Fruit fly (Drosophila melanogaster) whole organism, wandering third instar larva: ENCODE results near the gene CG2924.
A peak's percentile ranks its signal among the peaks of the same experiment; 100 is the strongest.

Source experiments
- Abd-B ChIP-seq: fragments of >200 bp; optimal IDR thresholded peaks from 2 replicates; lab custom pipeline; 2017; ENCODE audit warnings: missing biosample characterization, missing genetic modification characterization
- CG32264 ChIP-seq: fragments of 200-800 bp; sonication (Bioruptor generic); optimal IDR thresholded peaks from 2 replicates; lab custom pipeline; 2016; ENCODE audit warnings: missing biosample characterization, missing genetic modification characterization
- CG9705 ChIP-seq: fragments of 200-800 bp; sonication (Bioruptor generic); optimal IDR thresholded peaks from 2 replicates; lab custom pipeline; 2018; ENCODE audit warnings: missing biosample characterization, mild to moderate bottlenecking, missing genetic modification characterization
- CrebA ChIP-seq: fragments of 200-800 bp; sonication (Bioruptor generic); optimal IDR thresholded peaks from 2 replicates; lab custom pipeline; 2016; ENCODE audit warnings: missing biosample characterization, mild to moderate bottlenecking, missing genetic modification characterization, borderline replicate concordance
- Dif ChIP-seq: fragments of 200-275, 200-300 bp; sonication (Bioruptor generic); optimal IDR thresholded peaks from 2 replicates; lab custom pipeline; 2018; ENCODE audit warnings: missing biosample characterization, missing genetic modification characterization; ENCODE audit not compliant: partially characterized antibody
- GATAd ChIP-seq: sonication (Bioruptor generic); optimal IDR thresholded peaks from 2 replicates; lab custom pipeline; 2016; ENCODE audit warnings: missing biosample characterization, missing genetic modification characterization
- HLH106 ChIP-seq: fragments of 200-800 bp; optimal IDR thresholded peaks from 3 replicates; lab custom pipeline; 2019; ENCODE audit warnings: missing biosample characterization, mild to moderate bottlenecking, missing genetic modification characterization, moderate library complexity
- Hnf4 ChIP-seq: fragments of 200-800 bp; sonication (Bioruptor generic); optimal IDR thresholded peaks from 2 replicates; lab custom pipeline; 2016; ENCODE audit warnings: missing biosample characterization, mild to moderate bottlenecking, missing genetic modification characterization
- Hr78 ChIP-seq: fragments of >200 bp; optimal IDR thresholded peaks from 2 replicates; lab custom pipeline; 2017; ENCODE audit warnings: missing biosample characterization, missing genetic modification characterization
- Hr83 ChIP-seq: fragments of 200-300 bp; sonication (Bioruptor generic); optimal IDR thresholded peaks from 2 replicates; lab custom pipeline; 2016; ENCODE audit warnings: missing biosample characterization, mild to moderate bottlenecking, missing genetic modification characterization, moderate library complexity; ENCODE audit not compliant: poor library complexity, severe bottlenecking
- Jra ChIP-seq: sonication (Bioruptor generic); optimal IDR thresholded peaks from 2 replicates; lab custom pipeline; 2016; ENCODE audit warnings: missing biosample characterization, missing genetic modification characterization
- Mio ChIP-seq: sonication (Bioruptor generic); optimal IDR thresholded peaks from 2 replicates; lab custom pipeline; 2016; ENCODE audit warnings: missing biosample characterization, missing genetic modification characterization
- Myc ChIP-seq: fragments of >200 bp; optimal IDR thresholded peaks from 2 replicates; lab custom pipeline; 2017
- Rel ChIP-seq, 2 experiments: fragments of 200-800 bp; sonication (Bioruptor generic) in 1 of 2; optimal IDR thresholded peaks; 2 replicates in 1 of 2; 3 replicates in 1 of 2; lab custom pipeline; 2016 to 2019; ENCODE audit warnings: mild to moderate bottlenecking in 2 of 2, missing biosample characterization in 2 of 2, missing genetic modification characterization in 2 of 2, moderate library complexity in 1 of 2
- Sp1 ChIP-seq: fragments of 200-800 bp; sonication (Bioruptor generic); optimal IDR thresholded peaks from 3 replicates; lab custom pipeline; 2019; ENCODE audit warnings: missing biosample characterization, mild to moderate bottlenecking, missing genetic modification characterization, moderate library complexity
- Vsx2 ChIP-seq: fragments of 200-300, 225-300 bp; sonication (Bioruptor generic); optimal IDR thresholded peaks from 2 replicates; lab custom pipeline; 2018; ENCODE audit warnings: missing biosample characterization, missing genetic modification characterization; ENCODE audit not compliant: partially characterized antibody
- br ChIP-seq: fragments of 200-800 bp; sonication (Bioruptor generic); optimal IDR thresholded peaks from 2 replicates; lab custom pipeline; 2016; ENCODE audit warnings: missing biosample characterization, missing genetic modification characterization
- brk ChIP-seq: fragments of 200-800 bp; sonication (Bioruptor generic); optimal IDR thresholded peaks from 2 replicates; lab custom pipeline; 2016; ENCODE audit warnings: missing biosample characterization, mild to moderate bottlenecking, missing genetic modification characterization
- dmrt93B ChIP-seq: fragments of 200-800 bp; sonication (Bioruptor generic); optimal IDR thresholded peaks from 2 replicates; lab custom pipeline; 2018; ENCODE audit warnings: missing biosample characterization, mild to moderate bottlenecking, missing genetic modification characterization
- dsf ChIP-seq: sonication (Bioruptor generic); optimal IDR thresholded peaks from 2 replicates; lab custom pipeline; 2016; ENCODE audit warnings: missing biosample characterization, missing genetic modification characterization, borderline replicate concordance
- ey ChIP-seq: fragments of 200-800 bp; sonication (Bioruptor generic); optimal IDR thresholded peaks from 2 replicates; lab custom pipeline; 2016; ENCODE audit warnings: missing biosample characterization, missing genetic modification characterization
- foxo ChIP-seq, 2 experiments: fragments of 200-800 bp; sonication (Bioruptor generic); optimal IDR thresholded peaks; 2 replicates in 1 of 2; 3 replicates in 1 of 2; lab custom pipeline; 2016 to 2017; ENCODE audit warnings: missing biosample characterization in 2 of 2, missing genetic modification characterization in 2 of 2
- fru ChIP-seq: fragments of 200-800 bp; sonication (Bioruptor generic); optimal IDR thresholded peaks from 3 replicates; lab custom pipeline; 2016; ENCODE audit warnings: missing biosample characterization, mild to moderate bottlenecking, missing genetic modification characterization
- h ChIP-seq: fragments of 200-800 bp; sonication (Bioruptor generic); optimal IDR thresholded peaks from 3 replicates; lab custom pipeline; 2016; ENCODE audit warnings: missing biosample characterization, mild to moderate bottlenecking, missing genetic modification characterization
- jim ChIP-seq: fragments of 175-275, 200-325 bp; sonication (Bioruptor generic); optimal IDR thresholded peaks from 2 replicates; lab custom pipeline; 2016; ENCODE audit warnings: missing biosample characterization, mild to moderate bottlenecking, missing genetic modification characterization
- lola ChIP-seq: fragments of >200 bp; optimal IDR thresholded peaks from 2 replicates; lab custom pipeline; 2017; ENCODE audit warnings: missing biosample characterization, missing genetic modification characterization
- pan ChIP-seq: fragments of >200 bp; optimal IDR thresholded peaks from 2 replicates; lab custom pipeline; 2017
- psq ChIP-seq: fragments of 200-800 bp; sonication (Bioruptor generic); optimal IDR thresholded peaks from 3 replicates; lab custom pipeline; 2017; ENCODE audit warnings: missing biosample characterization, mild to moderate bottlenecking, missing genetic modification characterization, moderate library complexity
- rgr ChIP-seq: fragments of 200-800 bp; sonication (Bioruptor generic); optimal IDR thresholded peaks from 3 replicates; lab custom pipeline; 2016; ENCODE audit warnings: missing biosample characterization, mild to moderate bottlenecking, missing genetic modification characterization
- sage ChIP-seq: fragments of 200-800 bp; sonication (Bioruptor generic); optimal IDR thresholded peaks from 2 replicates; lab custom pipeline; 2016; ENCODE audit warnings: missing biosample characterization, mild to moderate bottlenecking, missing genetic modification characterization
- sv ChIP-seq: fragments of 200-800 bp; sonication (Bioruptor generic); optimal IDR thresholded peaks from 3 replicates; lab custom pipeline; 2016; ENCODE audit warnings: missing biosample characterization, missing genetic modification characterization
- tai ChIP-seq: sonication (Bioruptor generic); optimal IDR thresholded peaks from 2 replicates; lab custom pipeline; 2016; ENCODE audit warnings: missing biosample characterization, missing genetic modification characterization
- usp ChIP-seq: fragments of >200 bp; optimal IDR thresholded peaks from 2 replicates; lab custom pipeline; 2017; ENCODE audit warnings: missing biosample characterization, missing genetic modification characterization

The CG2924 gene

DNA sequence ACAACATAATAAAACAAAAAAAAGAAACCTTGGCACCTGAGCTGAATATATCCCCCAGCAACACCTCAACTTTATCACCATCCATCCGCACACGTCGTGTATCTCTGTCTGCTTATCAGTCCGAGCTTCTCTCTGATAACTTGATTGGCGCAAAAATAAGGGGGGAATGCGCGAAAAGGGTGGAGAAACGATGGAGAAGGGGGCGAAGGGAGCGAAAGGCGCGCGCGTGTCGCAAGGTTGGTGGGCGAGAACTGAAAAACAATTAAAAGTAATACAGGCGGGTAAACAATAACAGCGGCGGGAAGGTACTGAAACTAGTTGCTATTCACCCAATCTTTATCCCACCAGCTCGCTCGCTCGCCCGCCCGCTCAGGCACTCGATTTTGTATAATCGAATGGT, 15.7 kb upstream of the CG2924 start:
- no peak for TF ChIP-seq Mio
- TF ChIP-seq fru (GFP tag; lab: Kevin White, UChicago), result peak; percentile 25
- TF ChIP-seq sage (GFP tag; lab: Kevin White, UChicago), result no peak
- TF ChIP-seq Rel (GFP tag; optimal IDR thresholded peaks at IDR 0.05; lab: Kevin White, UChicago), result no peak
- TF ChIP-seq Rel (tag; optimal IDR thresholded peaks at IDR 0.05; lab: Kevin White, UChicago), result peak; percentile 44
- TF ChIP-seq h (GFP tag; lab: Kevin White, UChicago), result peak; percentile 92
- no peak for TF ChIP-seq sv (GFP tag; lab: Kevin White, UChicago)

DNA sequence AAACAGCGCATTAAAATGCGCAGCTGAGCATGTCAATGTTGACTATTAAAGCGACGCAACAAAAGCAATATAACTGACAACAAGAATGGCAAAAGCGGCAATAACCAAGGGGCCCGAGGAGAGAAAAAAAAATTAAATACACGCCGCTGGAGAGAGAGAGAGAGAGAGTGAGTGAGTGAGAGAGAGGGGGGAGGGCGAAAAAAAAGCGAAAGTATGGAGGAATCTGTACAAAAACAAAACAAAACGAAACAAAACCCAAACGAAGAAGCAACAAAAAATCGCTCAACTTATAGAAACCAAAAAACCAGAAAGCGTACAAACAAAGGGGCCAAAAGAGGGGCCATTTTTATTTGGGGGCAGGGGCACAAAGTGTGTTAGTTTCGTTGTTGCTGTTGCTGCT, 12.9 kb upstream of the CG2924 start:
- TF ChIP-seq psq (GFP tag; lab: Kevin White, UChicago) (peak; percentile 56), dmrt93B (no peak), usp (GFP tag; lab: Kevin White, UChicago) (no peak), Jra (GFP tag; lab: Kevin White, UChicago) (no peak), Sp1 (GFP tag; lab: Kevin White, UChicago) (peak; percentile 23), CrebA (GFP tag; lab: Kevin White, UChicago) (no peak), dsf (GFP tag; lab: Kevin White, UChicago) (no peak), Hr83 (GFP tag; lab: Kevin White, UChicago) (no peak), CG32264 (GFP tag; lab: Kevin White, UChicago) (no peak), br (GFP tag; lab: Kevin White, UChicago) (no peak), tai (GFP tag; lab: Kevin White, UChicago) (no peak)

DNA sequence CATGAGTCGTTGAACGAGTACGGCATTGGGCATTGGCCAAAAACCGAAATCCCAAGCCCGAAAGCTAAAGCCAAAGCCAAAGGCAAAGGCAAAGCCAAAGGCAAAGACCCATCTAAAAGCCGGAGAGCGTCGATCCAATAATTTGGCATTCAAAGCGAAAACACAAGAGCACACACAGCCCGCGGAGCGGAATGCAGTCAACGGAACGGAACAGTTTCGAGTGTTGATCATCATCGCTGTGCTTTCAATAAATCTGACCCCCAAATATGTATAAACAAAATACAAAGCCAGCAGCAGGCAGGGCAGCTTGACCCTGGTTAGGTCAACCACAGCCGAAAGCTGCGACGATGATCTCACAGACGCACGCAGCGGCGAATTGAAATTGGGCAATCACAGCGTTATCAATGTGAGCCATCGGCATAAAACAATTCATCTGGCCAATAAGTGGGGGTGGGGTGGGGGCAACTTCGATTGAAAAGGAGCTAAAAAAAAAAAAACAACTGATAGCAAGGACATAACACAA, 8.3 kb upstream of the CG2924 start:
- TF ChIP-seq usp (GFP tag; lab: Kevin White, UChicago) (no peak), sage (GFP tag; lab: Kevin White, UChicago) (no peak), lola (no peak), pan (no peak)

DNA sequence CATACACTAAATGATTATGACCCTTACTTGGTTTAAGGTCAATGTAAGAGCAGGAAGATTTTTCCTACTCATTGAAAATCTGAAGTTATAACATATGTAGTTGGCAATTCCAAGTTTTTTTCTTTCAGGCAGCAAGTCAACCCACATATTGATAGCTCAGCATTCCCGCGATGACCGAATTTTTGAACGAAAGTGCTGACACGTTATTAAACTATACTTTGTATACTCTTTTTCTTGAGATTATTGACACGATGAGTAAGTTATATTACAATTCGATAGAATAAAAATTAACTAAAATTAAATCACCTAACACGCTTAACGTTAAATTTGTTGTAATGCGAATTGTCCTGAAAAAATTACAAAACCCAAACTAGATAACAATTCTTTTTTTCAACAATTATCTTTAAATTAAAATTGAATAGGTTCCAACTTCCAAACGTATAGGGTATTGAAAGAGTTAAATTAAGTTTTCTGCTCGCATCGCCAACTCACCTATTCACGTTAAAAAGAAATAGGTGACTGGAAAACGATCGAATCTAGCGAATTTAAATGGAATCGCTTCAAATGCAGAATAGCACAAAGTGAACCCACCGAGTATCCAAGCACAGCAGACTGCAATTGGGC, 4.8 kb upstream of the CG2924 start, which contains the start of gene Vml:
TSS of gene Vml (plus strand) at position 574 of the 624 bp plus-strand sequence.
- TF ChIP-seq h (GFP tag; lab: Kevin White, UChicago) (no peak), brk (GFP tag; lab: Kevin White, UChicago) (no peak), GATAd (no peak), Sp1 (GFP tag; lab: Kevin White, UChicago) (no peak), foxo (GFP tag; optimal IDR thresholded peaks at IDR 0.05; lab: Kevin White, UChicago) (no peak), pan (no peak), Dif (no peak), Myc (no peak), jim (no peak), rgr (GFP tag; lab: Kevin White, UChicago) (no peak), Hnf4 (GFP tag; lab: Kevin White, UChicago) (no peak), fru (GFP tag; lab: Kevin White, UChicago) (no peak), lola (no peak), sage (GFP tag; lab: Kevin White, UChicago) (no peak)

DNA sequence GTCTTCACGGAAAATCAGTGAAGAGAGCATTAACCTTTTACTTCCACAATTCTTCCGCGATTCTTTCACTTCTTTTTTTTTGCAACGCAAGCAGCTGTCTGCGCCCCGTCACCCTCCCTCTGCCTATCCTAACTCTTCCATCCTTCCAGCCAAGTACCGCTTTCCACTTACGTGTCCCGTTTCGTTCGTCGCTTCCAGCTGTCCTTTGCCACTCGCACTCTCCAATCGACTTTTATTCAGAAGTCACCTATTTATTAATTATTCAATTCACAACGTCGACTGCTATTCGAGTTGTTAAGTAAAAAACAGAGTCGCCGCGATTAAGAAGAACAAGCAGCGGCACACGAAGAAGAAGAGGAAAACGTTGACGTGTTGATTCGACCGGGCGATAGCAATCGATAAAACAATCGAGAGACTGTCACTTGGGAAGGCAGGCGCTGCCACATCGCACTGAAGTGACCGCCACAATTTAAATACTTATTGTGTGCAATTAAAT, 4.2 kb upstream of the CG2924 start, which contains the start of gene Grp170:
TSS of gene Grp170 (minus strand) at position 365 of the 496 bp plus-strand sequence.
- no peak for TF ChIP-seq Hr78 (GFP tag; lab: Kevin White, UChicago)
- TF ChIP-seq HLH106 (tag; lab: Kevin White, UChicago), result peak; percentile 15
- no peak for TF ChIP-seq ey
- no peak for TF ChIP-seq Rel (GFP tag; optimal IDR thresholded peaks at IDR 0.05; lab: Kevin White, UChicago)
- peak; percentile 52 for TF ChIP-seq Rel (tag; optimal IDR thresholded peaks at IDR 0.05; lab: Kevin White, UChicago)
- no peak for TF ChIP-seq pan
- TF ChIP-seq Myc, result no peak
- no peak for TF ChIP-seq Mio
- TF ChIP-seq fru (GFP tag; lab: Kevin White, UChicago), result no peak
- no peak for TF ChIP-seq Hr83 (GFP tag; lab: Kevin White, UChicago)
- TF ChIP-seq Vsx2 (GFP tag; lab: Kevin White, UChicago), result no peak
- no peak for TF ChIP-seq usp (GFP tag; lab: Kevin White, UChicago)
- no peak for TF ChIP-seq tai (GFP tag; lab: Kevin White, UChicago)
- no peak for TF ChIP-seq dsf (GFP tag; lab: Kevin White, UChicago)
- no peak for TF ChIP-seq CG9705 (GFP tag; lab: Kevin White, UChicago)
- TF ChIP-seq jim, result peak; percentile 88
- TF ChIP-seq lola, result no peak
- no peak for TF ChIP-seq CrebA (GFP tag; lab: Kevin White, UChicago)
- no peak for TF ChIP-seq dmrt93B
- TF ChIP-seq h (GFP tag; lab: Kevin White, UChicago), result peak; percentile 12
- no peak for TF ChIP-seq Hnf4 (GFP tag; lab: Kevin White, UChicago)
- TF ChIP-seq psq (GFP tag; lab: Kevin White, UChicago), result peak; percentile 30
- TF ChIP-seq sv (GFP tag; lab: Kevin White, UChicago), result no peak
- no peak for TF ChIP-seq rgr (GFP tag; lab: Kevin White, UChicago)
- peak; percentile 50 for TF ChIP-seq Sp1 (GFP tag; lab: Kevin White, UChicago)
- no peak for TF ChIP-seq Abd-B (GFP tag; lab: Kevin White, UChicago)
- TF ChIP-seq br (GFP tag; lab: Kevin White, UChicago), result no peak
- TF ChIP-seq sage (GFP tag; lab: Kevin White, UChicago), result no peak
